Fruit fly (Drosophila melanogaster) whole organism, embryonic: Measurements from ENCODE around the gene ZAP3.
A peak's percentile ranks its signal among the peaks of the same experiment; 100 is the strongest.

Experiments used
- CG12942 ChIP-seq: fragments of 200-800 bp; sonication (Bioruptor generic); optimal IDR thresholded peaks from 3 replicates; lab custom pipeline; 2016; ENCODE audit warnings: missing biosample characterization, missing genetic modification characterization
- CG5953 ChIP-seq: fragments of 200-800 bp; sonication (Bioruptor generic); IDR thresholded peaks from 2 replicates; pipeline ENCODE4 v1.3.6; 2022; ENCODE audit warnings: missing biosample characterization, missing genetic modification characterization
- CG8089 ChIP-seq: fragments of 200-800 bp; sonication (Bioruptor generic); optimal IDR thresholded peaks from 3 replicates; lab custom pipeline; 2016; ENCODE audit warnings: missing biosample characterization, missing genetic modification characterization
- Dbx ChIP-seq: fragments of 200-800 bp; sonication (Bioruptor generic); IDR thresholded peaks from 3 replicates; pipeline ENCODE4 v1.3.6; 2022; ENCODE audit warnings: missing biosample characterization, missing genetic modification characterization
- Hr78 ChIP-seq, 2 experiments: fragments of 200-800 bp in 1 of 2; fragments of >200 bp in 1 of 2; sonication (Bioruptor generic) in 1 of 2; optimal IDR thresholded peaks; 2 replicates each; lab custom pipeline; 2017 to 2019; ENCODE audit warnings: missing biosample characterization in 2 of 2, missing genetic modification characterization in 2 of 2, mild to moderate bottlenecking in 1 of 2, moderate library complexity in 1 of 2
- Usf ChIP-seq: fragments of 200-800 bp; sonication (Bioruptor generic); optimal IDR thresholded peaks from 2 replicates; lab custom pipeline; 2017; ENCODE audit warnings: missing genotype, missing biosample characterization, missing genetic modification characterization
- bab2 ChIP-seq: fragments of 200-800 bp; sonication (Bioruptor generic); optimal IDR thresholded peaks from 2 replicates; lab custom pipeline; 2016; ENCODE audit warnings: missing biosample characterization, missing genetic modification characterization
- danr ChIP-seq: fragments of 200-800 bp; sonication (Bioruptor generic); IDR thresholded peaks from 2 replicates; pipeline ENCODE4 v1.3.6; 2022; ENCODE audit warnings: missing biosample characterization, missing genetic modification characterization
- dpn ChIP-seq, 2 experiments: fragments of 200-800 bp; sonication (Bioruptor generic); optimal IDR thresholded peaks; 3 replicates each; lab custom pipeline; 2016; ENCODE audit warnings: missing biosample characterization in 2 of 2, missing genetic modification characterization in 2 of 2
- kni ChIP-seq: fragments of 200-800 bp; sonication (Bioruptor generic); optimal IDR thresholded peaks from 3 replicates; lab custom pipeline; 2017; ENCODE audit warnings: mild to moderate bottlenecking, missing biosample characterization, missing genetic modification reagents, missing genetic modification characterization
- lbe ChIP-seq: fragments of 200-800 bp; sonication (Bioruptor generic); optimal IDR thresholded peaks from 2 replicates; lab custom pipeline; 2016; ENCODE audit warnings: missing biosample characterization, mild to moderate bottlenecking, missing genetic modification characterization

dm6 chrX:10108286-10108685 lies 26.0 kb upstream of the ZAP3 start:
- no peak for TF ChIP-seq danr (GFP tag; lab: Robert Waterston, UW)
- no peak for TF ChIP-seq Usf (GFP tag; lab: Kevin White, UChicago)
- peak; percentile 4 for TF ChIP-seq kni (GFP tag; lab: Kevin White, UChicago)
- TF ChIP-seq dpn (GFP tag; optimal IDR thresholded peaks at IDR 0.05; lab: Kevin White, UChicago), result no peak
- TF ChIP-seq CG8089 (GFP tag; lab: Kevin White, UChicago), result no peak
- no peak for TF ChIP-seq bab2 (GFP tag; lab: Kevin White, UChicago)
- TF ChIP-seq CG5953, result no peak
- TF ChIP-seq Hr78 (GFP tag; optimal IDR thresholded peaks at IDR 0.05; lab: Kevin White, UChicago), result peak in 1 of 2 experiments; percentile 63
- no peak for TF ChIP-seq lbe (GFP tag; lab: Kevin White, UChicago)
- no peak for TF ChIP-seq Dbx (GFP tag; lab: Robert Waterston, UW)
- TF ChIP-seq CG12942 (GFP tag; lab: Kevin White, UChicago), result no peak
